Fruit fly (Drosophila melanogaster): ENCODE data around the gene CG15046.

DNA sequence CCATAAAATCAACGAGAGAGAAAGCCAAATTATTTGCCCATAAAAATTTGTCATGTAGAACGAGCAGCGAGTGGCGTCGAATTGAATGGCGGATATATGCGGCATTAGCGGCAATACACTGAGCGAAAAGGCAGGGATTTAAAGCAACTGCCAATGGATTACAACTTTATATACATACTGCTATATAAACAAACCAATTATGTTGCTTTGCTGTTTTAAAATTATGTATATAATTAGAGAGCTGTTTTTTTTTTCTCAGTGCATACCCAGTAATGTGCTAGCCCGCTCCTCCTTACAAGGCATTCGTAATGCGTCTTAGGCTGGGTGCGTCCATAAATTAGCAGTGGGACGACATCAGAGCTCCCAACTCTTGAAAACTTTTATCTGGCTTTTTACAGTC lies 21.5 kb downstream of the CG15046 start:
- TF ChIP-seq svp (GFP tag) = no peak
- TF ChIP-seq Eip78C (GFP tag) = no peak
- no peak for TF ChIP-seq cyc (GFP tag; optimal IDR thresholded peaks at IDR 0.05)
